Worm (Caenorhabditis elegans) whole organism, young adult: Measurements from ENCODE around the gene mec-4.
"Not testable (repeated sequence)": the region's sequence is repeated elsewhere in the genome, so short reads cannot be mapped to it uniquely, and the experiment has no call there.

Experiments
- F10E7.11 ChIP-seq: sonication (generic microtip); optimal IDR thresholded peaks from 2 replicates; lab custom pipeline; 2017; ENCODE audit warnings: mild to moderate bottlenecking, missing genetic modification characterization, moderate library complexity, missing compliant biosample characterization
- F23B12.7 ChIP-seq: sonication (generic microtip); optimal IDR thresholded peaks from 2 replicates; lab custom pipeline; 2017; ENCODE audit warnings: missing genetic modification characterization, mild to moderate bottlenecking, missing compliant biosample characterization, antibody characterized with exemption, moderate library complexity; ENCODE audit not compliant: insufficient read depth
- F33H1.4 ChIP-seq: fragments of 200-800 bp; sonication (Bioruptor generic); IDR thresholded peaks from 2 replicates; pipeline ENCODE4 v1.3.6; 2022; ENCODE audit warnings: missing genetic modification reagents, missing genetic modification characterization, missing compliant biosample characterization
- F49E8.2 ChIP-seq: sonication (generic microtip); optimal IDR thresholded peaks from 3 replicates; lab custom pipeline; 2017; ENCODE audit warnings: missing genetic modification characterization, mild to moderate bottlenecking, missing compliant biosample characterization, antibody characterized with exemption, moderate library complexity; ENCODE audit not compliant: insufficient read depth
- F52B5.7 ChIP-seq: sonication (generic microtip); optimal IDR thresholded peaks from 2 replicates; lab custom pipeline; 2016; ENCODE audit warnings: mild to moderate bottlenecking, missing genetic modification characterization, missing compliant biosample characterization
- F57A8.1 ChIP-seq: fragments of 200-800 bp; sonication (Bioruptor generic); optimal IDR thresholded peaks from 2 replicates; lab custom pipeline; 2018; ENCODE audit warnings: mild to moderate bottlenecking, missing genetic modification characterization, moderate library complexity, missing compliant biosample characterization
- K12H6.12 ChIP-seq: fragments of 200-800 bp; sonication (Bioruptor generic); optimal IDR thresholded peaks from 2 replicates; lab custom pipeline; 2018; ENCODE audit warnings: mild to moderate bottlenecking, missing genetic modification characterization, missing compliant biosample characterization
- Y53F4B.3 ChIP-seq: fragments of 200-800 bp; sonication (Bioruptor generic); IDR thresholded peaks from 2 replicates; pipeline ENCODE4 v1.3.6; 2022; ENCODE audit warnings: missing genetic modification reagents, missing genetic modification characterization, missing compliant biosample characterization
- aptf-2 ChIP-seq: fragments of 200-800 bp; sonication (Bioruptor generic); conservative IDR thresholded peaks from 2 replicates; pipeline ENCODE4 v1.3.6; 2022; ENCODE audit warnings: missing genetic modification reagents, missing genetic modification characterization, missing compliant biosample characterization
- atf-7 ChIP-seq: sonication (generic microtip); optimal IDR thresholded peaks from 2 replicates; lab custom pipeline; 2017; ENCODE audit warnings: mild to moderate bottlenecking, missing genetic modification characterization, missing compliant biosample characterization
- athp-1 ChIP-seq: sonication (generic microtip); optimal IDR thresholded peaks from 2 replicates; lab custom pipeline; 2017; ENCODE audit warnings: mild to moderate bottlenecking, missing genetic modification characterization, missing compliant biosample characterization
- bed-2 ChIP-seq: fragments of 200-800 bp; sonication (Bioruptor generic); IDR thresholded peaks from 2 replicates; pipeline ENCODE4 v1.3.6; 2022; ENCODE audit warnings: missing genetic modification reagents, missing genetic modification characterization, missing compliant biosample characterization
- cebp-1 ChIP-seq, 2 experiments: fragments of 200-800 bp in 1 of 2; sonication (Bioruptor generic) in 1 of 2; sonication (generic microtip) in 1 of 2; IDR thresholded peaks in 1 of 2; optimal IDR thresholded peaks in 1 of 2; 2 replicates each; pipeline versions ENCODE4 v1.3.6 to Lab custom; 2017 to 2022; ENCODE audit warnings: missing compliant biosample characterization in 2 of 2, missing genetic modification characterization in 2 of 2, mild to moderate bottlenecking in 1 of 2, missing genetic modification reagents in 1 of 2, moderate library complexity in 1 of 2
- cebp-2 ChIP-seq: fragments of 200-800 bp; sonication (Bioruptor generic); IDR thresholded peaks from 2 replicates; pipeline ENCODE4 v1.3.6; 2022; ENCODE audit warnings: missing genetic modification characterization, missing compliant biosample characterization
- ceh-27 ChIP-seq: fragments of 200-800 bp; sonication (Bioruptor generic); optimal IDR thresholded peaks from 2 replicates; lab custom pipeline; 2018; ENCODE audit warnings: mild to moderate bottlenecking, missing genetic modification characterization, moderate library complexity, missing compliant biosample characterization
- ceh-40 ChIP-seq: fragments of 200-800 bp; sonication (Bioruptor generic); IDR thresholded peaks from 2 replicates; pipeline ENCODE4 v1.3.6; 2022; ENCODE audit warnings: missing genetic modification characterization, missing compliant biosample characterization
- egl-44 ChIP-seq: fragments of 200-800 bp; sonication (Bioruptor generic); IDR thresholded peaks from 2 replicates; pipeline ENCODE4 v1.3.6; 2022; ENCODE audit warnings: missing genetic modification reagents, missing genetic modification characterization, missing compliant biosample characterization
- ekl-4 ChIP-seq: fragments of 200-800 bp; sonication (Bioruptor generic); IDR thresholded peaks from 2 replicates; pipeline ENCODE4 v1.3.6; 2022; ENCODE audit warnings: missing genetic modification reagents, missing genetic modification characterization, missing compliant biosample characterization
- ets-4 ChIP-seq: fragments of 200-800 bp; sonication (Bioruptor generic); optimal IDR thresholded peaks from 2 replicates; lab custom pipeline; 2018; ENCODE audit warnings: mild to moderate bottlenecking, missing genetic modification characterization, missing compliant biosample characterization
- fkh-3 ChIP-seq: sonication (generic microtip); optimal IDR thresholded peaks from 2 replicates; lab custom pipeline; 2016; ENCODE audit warnings: mild to moderate bottlenecking, missing genetic modification characterization, missing compliant biosample characterization
- him-1 ChIP-seq: sonication (generic microtip); optimal IDR thresholded peaks from 2 replicates; lab custom pipeline; 2016; ENCODE audit warnings: missing genotype, missing genetic modification reagents, missing genetic modification characterization, missing compliant biosample characterization
- hmg-20 ChIP-seq: fragments of 200-800 bp; sonication (Bioruptor generic); IDR thresholded peaks from 2 replicates; pipeline ENCODE4 v1.3.6; 2022; ENCODE audit warnings: missing genetic modification reagents, missing genetic modification characterization, missing compliant biosample characterization
- hrde-1 ChIP-seq: sonication (generic microtip); optimal IDR thresholded peaks from 2 replicates; lab custom pipeline; 2016; ENCODE audit warnings: missing genetic modification characterization, mild to moderate bottlenecking, missing compliant biosample characterization, moderate library complexity, missing genotype, missing genetic modification reagents, borderline replicate concordance
- lin-26 ChIP-seq: fragments of 200-800 bp; sonication (Bioruptor generic); IDR thresholded peaks from 2 replicates; pipeline ENCODE4 v1.3.6; 2022; ENCODE audit warnings: missing genetic modification reagents, missing genetic modification characterization, missing compliant biosample characterization
- lsy-27 ChIP-seq: sonication (generic microtip); optimal IDR thresholded peaks from 2 replicates; lab custom pipeline; 2017; ENCODE audit warnings: missing genetic modification characterization, mild to moderate bottlenecking, missing compliant biosample characterization, antibody characterized with exemption, missing genotype, borderline replicate concordance; ENCODE audit not compliant: insufficient read depth
- madf-6 ChIP-seq: fragments of 200-800 bp; sonication (Bioruptor generic); IDR thresholded peaks from 2 replicates; pipeline ENCODE4 v1.3.6; 2022; ENCODE audit warnings: missing genetic modification reagents, missing genetic modification characterization, missing compliant biosample characterization
- mel-28 ChIP-seq: sonication (generic microtip); optimal IDR thresholded peaks from 2 replicates; lab custom pipeline; 2016; ENCODE audit warnings: borderline replicate concordance, mild to moderate bottlenecking, missing genetic modification characterization, missing compliant biosample characterization
- mes-4 ChIP-seq: sonication (generic microtip); optimal IDR thresholded peaks from 2 replicates; lab custom pipeline; 2016; ENCODE audit warnings: missing genotype, missing genetic modification characterization, missing compliant biosample characterization
- mxl-1 ChIP-seq: sonication (generic microtip); optimal IDR thresholded peaks from 2 replicates; lab custom pipeline; 2016; ENCODE audit warnings: missing genetic modification characterization, missing compliant biosample characterization
- rcor-1 ChIP-seq: fragments of 200-800 bp; sonication (Bioruptor generic); IDR thresholded peaks from 2 replicates; pipeline ENCODE4 v1.3.6; 2022; ENCODE audit warnings: missing genetic modification reagents, missing genetic modification characterization, missing compliant biosample characterization
- rpc-1 ChIP-seq, 2 experiments: fragments of 150-350 bp in 1 of 2; sonication (generic microtip) in 1 of 2; optimal IDR thresholded peaks; 2 replicates each; lab custom pipeline; 2014 to 2018; ENCODE audit warnings: missing biosample characterization in 1 of 2, missing genetic modification characterization in 1 of 2, missing genetic modification reagents in 1 of 2, missing genotype in 1 of 2
- sdz-38 ChIP-seq: sonication (generic microtip); optimal IDR thresholded peaks from 2 replicates; lab custom pipeline; 2016; ENCODE audit warnings: missing genotype, missing genetic modification characterization, missing compliant biosample characterization
- somi-1 ChIP-seq: fragments of 200-800 bp; sonication (Bioruptor generic); optimal IDR thresholded peaks from 2 replicates; lab custom pipeline; 2018; ENCODE audit warnings: mild to moderate bottlenecking, missing genetic modification characterization, missing compliant biosample characterization
- sptf-2 ChIP-seq: fragments of 200-800 bp; sonication (Bioruptor generic); optimal IDR thresholded peaks from 2 replicates; lab custom pipeline; 2018; ENCODE audit warnings: mild to moderate bottlenecking, missing genetic modification characterization, missing compliant biosample characterization
- tlf-1 ChIP-seq: fragments of 200-800 bp; sonication (Bioruptor generic); optimal IDR thresholded peaks from 2 replicates; lab custom pipeline; 2018; ENCODE audit warnings: mild to moderate bottlenecking, missing genetic modification characterization, missing compliant biosample characterization
- zim-3 ChIP-seq: sonication (generic microtip); optimal IDR thresholded peaks from 2 replicates; lab custom pipeline; 2017; ENCODE audit warnings: mild to moderate bottlenecking, missing genetic modification characterization, moderate library complexity, missing compliant biosample characterization
- ztf-26 ChIP-seq: sonication (generic microtip); optimal IDR thresholded peaks from 2 replicates; lab custom pipeline; 2017; ENCODE audit warnings: missing genetic modification characterization, missing compliant biosample characterization
- ztf-28 ChIP-seq: fragments of 200-800 bp; sonication (Bioruptor generic); IDR thresholded peaks from 2 replicates; pipeline ENCODE4 v1.3.6; 2022; ENCODE audit warnings: missing genetic modification reagents, missing genetic modification characterization, missing compliant biosample characterization
- ztf-6 ChIP-seq: fragments of 200-800 bp; sonication (Bioruptor generic); IDR thresholded peaks from 2 replicates; pipeline ENCODE4 v1.3.6; 2022; ENCODE audit warnings: missing genetic modification reagents, missing genetic modification characterization, missing compliant biosample characterization

The mec-4 gene

DNA sequence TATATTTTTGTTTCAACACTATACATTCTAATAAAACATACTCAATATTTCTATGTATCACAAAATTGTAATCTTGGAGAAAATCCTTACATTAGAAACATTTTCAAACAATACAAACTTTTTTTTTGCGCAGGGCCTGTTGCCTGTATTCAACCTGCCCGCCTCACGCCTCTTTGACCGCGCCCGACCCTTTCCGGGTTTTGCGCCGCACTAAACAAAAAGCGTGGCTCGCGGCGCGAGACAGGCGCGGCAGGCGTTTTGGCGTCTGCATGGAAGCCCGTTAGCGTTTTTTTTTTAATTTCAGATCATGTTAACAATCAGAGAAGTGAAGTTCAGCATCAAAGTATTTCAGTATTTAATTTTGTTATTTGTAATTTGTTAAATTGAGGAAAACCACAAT, 36.0 kb upstream of the mec-4 start (continued):
- TF ChIP-seq cebp-2 (GFP tag; lab: Robert Waterston, UW) (no peak), F52B5.7 (tag; lab: Kevin White, UChicago) (no peak), ceh-40 (no peak), aptf-2 (GFP tag; lab: Robert Waterston, UW) (0 out of 2 replicates have a peak, but pooled peaks have one; percentile 16), hrde-1 (tag; lab: Kevin White, UChicago) (no peak), hmg-20 (no peak), zim-3 (tag; lab: Kevin White, UChicago) (no peak)

DNA sequence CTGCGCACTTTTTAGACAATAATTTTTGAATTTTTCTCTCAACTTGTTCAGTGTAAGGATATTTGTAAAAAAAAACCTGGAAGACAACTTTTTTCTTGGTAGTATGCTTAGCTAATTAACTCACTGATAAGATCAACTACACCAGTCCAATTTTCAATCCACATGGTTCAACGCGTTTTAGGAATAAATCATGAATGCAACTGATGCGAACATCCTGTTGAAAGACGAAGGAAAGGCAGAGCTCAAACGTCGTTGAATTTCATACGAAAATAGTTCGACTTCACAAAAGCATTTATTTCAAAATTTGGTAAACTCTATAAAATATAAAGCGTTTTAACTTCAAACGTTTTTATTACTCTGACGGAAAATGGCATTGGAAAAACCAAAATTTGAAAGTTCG, 33.8 kb upstream of the mec-4 start, which contains the start of gene dyla-1:
Gene dyla-1 (plus strand): TSS at position 301 of the 400 bp plus-strand sequence.
- TF ChIP-seq somi-1 (GFP tag; lab: Kevin White, UChicago) (no peak), fkh-3 (tag; lab: Kevin White, UChicago) (no peak), F33H1.4 (GFP tag; lab: Robert Waterston, UW) (no peak), rpc-1 (optimal IDR thresholded peaks at IDR 0.05; lab: Kevin White, UChicago) (no peak), rpc-1 (tag; optimal IDR thresholded peaks at IDR 0.05; lab: Kevin White, UChicago) (no peak), atf-7 (tag; lab: Kevin White, UChicago) (no peak), lin-26 (GFP tag; lab: Robert Waterston, UW) (no peak), tlf-1 (no peak)
- TF ChIP-seq, all 124 proteins: peak for 0

DNA sequence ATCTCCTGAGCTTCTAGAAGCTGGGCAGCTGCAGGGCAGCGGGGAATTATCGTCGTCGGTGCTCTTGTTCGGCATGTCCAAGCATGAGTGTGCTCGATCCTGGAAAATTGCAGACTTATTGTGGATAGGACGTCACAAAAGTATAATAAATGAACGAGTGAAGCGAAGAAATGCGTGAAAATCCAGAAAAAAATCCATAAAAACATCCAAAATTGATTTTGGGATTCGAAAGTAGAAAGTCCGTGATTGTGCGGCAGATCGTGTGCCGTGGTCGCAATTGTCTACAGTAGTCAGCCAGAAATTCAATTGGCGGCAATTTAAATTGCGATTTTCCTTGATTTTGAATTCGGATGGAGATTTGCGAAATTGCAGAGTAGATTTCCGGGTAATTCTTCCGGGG, 29.4 kb upstream of the mec-4 start, which contains the start of gene F41G4.7:
Gene F41G4.7 (minus strand): TSS at position 101 of the 400 bp plus-strand sequence.
- no peak for TF ChIP-seq F57A8.1 (GFP tag; lab: Kevin White, UChicago)
- TF ChIP-seq ztf-6 (GFP tag; lab: Robert Waterston, UW), result no peak
- no peak for TF ChIP-seq F23B12.7 (tag; lab: Kevin White, UChicago)
- TF ChIP-seq mel-28, result no peak
- no peak for TF ChIP-seq F49E8.2 (tag; lab: Kevin White, UChicago)
- no peak for TF ChIP-seq ceh-27 (GFP tag; lab: Kevin White, UChicago)
- TF ChIP-seq cebp-1 (GFP tag; IDR thresholded peaks at IDR 0.05; lab: Robert Waterston, UW), result no peak
- no peak for TF ChIP-seq cebp-1 (tag; optimal IDR thresholded peaks at IDR 0.05; lab: Kevin White, UChicago)
- no peak for TF ChIP-seq ets-4

DNA sequence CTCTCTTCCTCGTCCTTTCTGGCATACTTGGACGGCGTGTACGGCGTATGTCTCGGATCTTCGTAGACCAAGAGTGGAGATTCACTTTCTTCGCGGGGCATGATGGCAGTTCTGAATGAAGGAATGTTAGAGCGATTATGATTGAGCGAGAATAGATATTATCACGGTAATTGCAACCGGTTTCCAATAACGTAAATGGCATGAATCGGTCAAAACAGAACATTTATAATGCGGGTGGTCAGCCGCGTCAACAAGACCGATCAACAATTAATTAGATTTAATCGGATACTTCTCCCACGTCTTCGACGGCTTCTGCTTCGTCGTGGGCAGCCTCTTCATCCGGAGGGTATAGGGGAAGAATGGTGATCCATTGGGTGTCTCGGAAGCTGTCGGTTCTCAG, 27.8 kb upstream of the mec-4 start, which contains the start of gene F41G4.13:
Gene F41G4.13 (minus strand): TSS at position 101 of the 400 bp plus-strand sequence.
- not testable (repeated sequence) for TF ChIP-seq athp-1 (tag; lab: Kevin White, UChicago); Y53F4B.3; mes-4 (tag; lab: Kevin White, UChicago)
- TF ChIP-seq, all 124 proteins: peak for 0; not testable (repeated sequence) for 124

DNA sequence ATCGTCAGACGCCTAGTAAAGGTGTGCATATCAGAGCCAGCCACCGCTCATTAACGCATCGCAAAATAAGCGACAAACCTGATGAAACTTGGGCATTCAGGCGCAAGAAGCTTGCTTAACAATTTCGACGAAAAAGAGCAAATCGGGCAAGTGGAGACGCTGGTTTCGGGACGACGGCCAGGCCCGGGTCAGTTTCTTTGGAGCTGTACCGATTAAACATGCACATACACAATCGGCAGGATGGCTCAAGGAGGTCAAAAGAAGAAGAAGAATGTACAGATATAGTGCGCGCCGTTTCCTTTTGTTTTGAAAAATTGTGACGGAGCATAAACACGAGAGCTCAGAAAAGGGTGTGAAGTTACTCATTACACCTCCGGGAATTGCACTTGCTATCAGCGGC, 19.6 kb upstream of the mec-4 start:
- TF ChIP-seq rcor-1 (GFP tag; lab: Robert Waterston, UW) (no peak), aptf-2 (GFP tag; lab: Robert Waterston, UW) (no peak), F33H1.4 (GFP tag; lab: Robert Waterston, UW) (no peak), egl-44 (GFP tag; lab: Robert Waterston, UW) (no peak), athp-1 (tag; lab: Kevin White, UChicago) (no peak)

DNA sequence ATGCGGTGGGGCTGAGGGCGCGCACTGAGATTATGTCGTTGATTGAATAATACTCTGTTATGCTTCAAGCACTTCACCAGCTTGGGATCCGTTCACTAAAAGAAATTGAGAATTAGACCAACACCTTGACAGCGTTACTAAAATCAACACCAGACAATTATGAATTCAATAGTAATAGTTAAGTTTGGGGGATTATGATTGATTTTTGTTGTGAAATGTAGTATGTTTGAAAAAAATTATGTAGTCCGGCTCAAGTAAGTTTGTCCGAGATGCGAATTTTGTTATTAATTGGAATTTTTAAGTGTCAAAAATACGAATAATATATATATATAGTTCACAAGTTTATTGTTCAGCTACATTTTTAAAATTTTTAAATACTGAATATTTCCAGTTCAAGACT, 18.4 kb upstream of the mec-4 start, which contains the start of gene sto-5:
Gene sto-5 (minus strand): TSS at position 101 of the 400 bp plus-strand sequence.
- TF ChIP-seq sdz-38 (tag; lab: Kevin White, UChicago), result no peak
- TF ChIP-seq bed-2 (GFP tag; lab: Robert Waterston, UW), result no peak
- TF ChIP-seq F52B5.7 (tag; lab: Kevin White, UChicago), result no peak
- no peak for TF ChIP-seq madf-6 (GFP tag; lab: Robert Waterston, UW)
- no peak for TF ChIP-seq egl-44 (GFP tag; lab: Robert Waterston, UW)
- TF ChIP-seq ztf-28 (GFP tag; lab: Robert Waterston, UW), result no peak
- no peak for TF ChIP-seq him-1
- no peak for TF ChIP-seq ekl-4 (GFP tag; lab: Robert Waterston, UW)
- TF ChIP-seq sptf-2 (GFP tag; lab: Kevin White, UChicago), result no peak
- no peak for TF ChIP-seq K12H6.12 (tag; lab: Kevin White, UChicago)
- TF ChIP-seq mxl-1 (tag; lab: Kevin White, UChicago), result no peak
- TF ChIP-seq lsy-27, result no peak
- no peak for TF ChIP-seq rcor-1 (GFP tag; lab: Robert Waterston, UW)
- no peak for TF ChIP-seq F10E7.11 (tag; lab: Kevin White, UChicago)
- TF ChIP-seq ztf-26, result no peak
